Worm (Caenorhabditis elegans) whole organism, mixed stage, embryonic: ENCODE data around the gene str-77.

Experiments used
- lsy-2 ChIP-seq: fragments of 150-350 bp; optimal IDR thresholded peaks from 2 replicates; lab custom pipeline; 2014; ENCODE audit warnings: missing biosample characterization, missing genetic modification characterization
- snpc-4 ChIP-seq: fragments of 150-350 bp; optimal IDR thresholded peaks from 2 replicates; lab custom pipeline; 2014; ENCODE audit warnings: missing biosample characterization, missing genetic modification characterization

- TF ChIP-seq snpc-4 (no peak), lsy-2 (tag; lab: Kevin White, UChicago) (no peak)
Observed at ce11 chrV:17732516-17732915, 13.8 kb downstream of the str-77 start, which contains the start of gene twk-42.
